Worm (Caenorhabditis elegans) whole organism, L4 larva: Measurements from ENCODE around the gene hot-1.
A peak's percentile ranks its signal among the peaks of the same experiment; 100 is the strongest.

Source experiments
- F26F4.8 ChIP-seq: fragments of 200-800 bp; sonication (Bioruptor generic); conservative IDR thresholded peaks from 2 replicates; pipeline ENCODE4 v1.3.6; 2022; ENCODE audit warnings: missing genetic modification characterization, missing compliant biosample characterization
- R02D3.7 ChIP-seq: fragments of 150-350 bp; sonication (generic microtip); optimal IDR thresholded peaks from 3 replicates; lab custom pipeline; 2014; ENCODE audit warnings: missing biosample characterization, missing genetic modification characterization
- T20F7.1 ChIP-seq: fragments of 200-800 bp; sonication (Bioruptor generic); optimal IDR thresholded peaks from 2 replicates; lab custom pipeline; 2018; ENCODE audit warnings: mild to moderate bottlenecking, missing genetic modification characterization, missing compliant biosample characterization
- T26A8.4 ChIP-seq: fragments of 200-800 bp; sonication (Bioruptor generic); IDR thresholded peaks from 2 replicates; pipeline ENCODE4 v1.3.6; 2022; ENCODE audit warnings: missing genetic modification characterization, missing compliant biosample characterization
- Y105C5A.15 ChIP-seq: fragments of 200-800 bp; sonication (Bioruptor generic); IDR thresholded peaks from 2 replicates; pipeline ENCODE4 v1.3.6; 2022; ENCODE audit warnings: missing genetic modification characterization, missing compliant biosample characterization
- Y5F2A.4 ChIP-seq: fragments of 200-800 bp; sonication (Bioruptor generic); optimal IDR thresholded peaks from 2 replicates; lab custom pipeline; 2018; ENCODE audit warnings: mild to moderate bottlenecking, missing genetic modification characterization, missing compliant biosample characterization
- Y75B8A.6 ChIP-seq: fragments of 200-800 bp; sonication (Bioruptor generic); IDR thresholded peaks from 2 replicates; pipeline ENCODE4 v1.3.6; 2022; ENCODE audit warnings: missing genetic modification reagents, missing genetic modification characterization, missing compliant biosample characterization
- ZK337.2 ChIP-seq: fragments of 200-800 bp; sonication (Bioruptor generic); IDR thresholded peaks from 2 replicates; pipeline ENCODE4 v1.3.6; 2022; ENCODE audit warnings: missing genetic modification reagents, missing genetic modification characterization, missing compliant biosample characterization
- ama-1 ChIP-seq: fragments of 150-350 bp; optimal IDR thresholded peaks from 2 replicates; lab custom pipeline; 2014; ENCODE audit warnings: inconsistent platforms, mixed read lengths
- attf-4 ChIP-seq: sonication (generic microtip); optimal IDR thresholded peaks from 3 replicates; lab custom pipeline; 2017; ENCODE audit warnings: missing biosample characterization, missing genetic modification characterization
- ceh-44 ChIP-seq: fragments of 200-800 bp; sonication (Bioruptor generic); IDR thresholded peaks from 2 replicates; pipeline ENCODE4 v1.3.6; 2022; ENCODE audit warnings: missing genetic modification reagents, missing genetic modification characterization, missing compliant biosample characterization
- daf-12 ChIP-seq: fragments of 150-350 bp; optimal IDR thresholded peaks from 2 replicates; lab custom pipeline; 2014; ENCODE audit warnings: missing biosample characterization, missing genetic modification reagents, missing genetic modification characterization
- daf-16 ChIP-seq, 3 experiments: sonication (generic microtip); optimal IDR thresholded peaks; 2 replicates each; lab custom pipeline; 2016 to 2017; ENCODE audit warnings: missing genetic modification characterization in 3 of 3, missing genetic modification reagents in 3 of 3, mild to moderate bottlenecking in 2 of 3, missing compliant biosample characterization in 2 of 3, missing biosample characterization in 1 of 3, moderate library complexity in 1 of 3
- daf-8 ChIP-seq: fragments of 200-800 bp; sonication (Bioruptor generic); IDR thresholded peaks from 2 replicates; pipeline ENCODE4 v1.3.6; 2022; ENCODE audit warnings: missing genetic modification characterization, missing compliant biosample characterization
- dmd-6 ChIP-seq: fragments of 200-800 bp; sonication (Bioruptor generic); IDR thresholded peaks from 2 replicates; pipeline ENCODE4 v1.3.6; 2022; ENCODE audit warnings: missing genetic modification reagents, missing genetic modification characterization, missing compliant biosample characterization
- dmd-9 ChIP-seq: fragments of 200-800 bp; sonication (Bioruptor generic); IDR thresholded peaks from 2 replicates; pipeline ENCODE4 v1.3.6; 2022; ENCODE audit warnings: missing genetic modification reagents, missing genetic modification characterization, missing compliant biosample characterization
- duxl-1 ChIP-seq: sonication (generic microtip); optimal IDR thresholded peaks from 2 replicates; lab custom pipeline; 2016; ENCODE audit warnings: mild to moderate bottlenecking, missing genetic modification characterization, moderate library complexity, missing compliant biosample characterization; ENCODE audit not compliant: poor library complexity
- dve-1 ChIP-seq: sonication (generic microtip); optimal IDR thresholded peaks from 2 replicates; lab custom pipeline; 2017; ENCODE audit warnings: antibody characterized with exemption, mild to moderate bottlenecking, missing genetic modification characterization, missing compliant biosample characterization; ENCODE audit not compliant: insufficient read depth
- fkh-10 ChIP-seq: fragments of 150-350 bp; optimal IDR thresholded peaks from 2 replicates; lab custom pipeline; 2014; ENCODE audit warnings: missing biosample characterization, missing genetic modification reagents, missing genetic modification characterization
- hif-1 ChIP-seq, 2 experiments: sonication (generic microtip); optimal IDR thresholded peaks; 2 replicates each; lab custom pipeline; 2016 to 2017; ENCODE audit warnings: missing compliant biosample characterization in 2 of 2, missing genetic modification characterization in 2 of 2, missing genetic modification reagents in 2 of 2, missing genotype in 2 of 2, mild to moderate bottlenecking in 1 of 2
- hlh-11 ChIP-seq: fragments of 200-800 bp; sonication (Bioruptor generic); optimal IDR thresholded peaks from 2 replicates; lab custom pipeline; 2018; ENCODE audit warnings: mild to moderate bottlenecking, missing genetic modification characterization, missing compliant biosample characterization
- hlh-30 ChIP-seq: sonication (generic microtip); optimal IDR thresholded peaks from 2 replicates; lab custom pipeline; 2017; ENCODE audit warnings: antibody characterized with exemption, mild to moderate bottlenecking, missing genetic modification characterization, missing compliant biosample characterization; ENCODE audit not compliant: insufficient read depth
- hmg-1.1 ChIP-seq: fragments of 200-800 bp; sonication (Bioruptor generic); IDR thresholded peaks from 2 replicates; pipeline ENCODE4 v1.3.6; 2022; ENCODE audit warnings: missing genetic modification reagents, missing genetic modification characterization, missing compliant biosample characterization
- jun-1 ChIP-seq: fragments of 150-350 bp; optimal IDR thresholded peaks from 2 replicates; lab custom pipeline; 2014; ENCODE audit warnings: missing biosample characterization, missing genetic modification reagents, missing genetic modification characterization
- lin-15B ChIP-seq: fragments of 150-350 bp; sonication (generic microtip); optimal IDR thresholded peaks from 3 replicates; lab custom pipeline; 2014; ENCODE audit warnings: missing biosample characterization, missing genetic modification characterization
- lin-38 ChIP-seq: fragments of 200-800 bp; sonication (Bioruptor generic); IDR thresholded peaks from 2 replicates; pipeline ENCODE4 v1.3.6; 2022; ENCODE audit warnings: missing genetic modification reagents, missing genetic modification characterization, missing compliant biosample characterization
- lin-39 ChIP-seq: fragments of 150-350 bp; optimal IDR thresholded peaks from 2 replicates; lab custom pipeline; 2014; ENCODE audit warnings: missing biosample characterization, missing genetic modification reagents, missing genetic modification characterization
- lir-3 ChIP-seq: sonication (generic microtip); optimal IDR thresholded peaks from 2 replicates; lab custom pipeline; 2016; ENCODE audit warnings: mild to moderate bottlenecking, missing genetic modification characterization, missing compliant biosample characterization
- madf-9 ChIP-seq: fragments of 200-800 bp; sonication (Bioruptor generic); conservative IDR thresholded peaks from 2 replicates; pipeline ENCODE4 v1.3.6; 2022; ENCODE audit warnings: missing genetic modification reagents, missing genetic modification characterization, missing compliant biosample characterization
- mdl-1 ChIP-seq, 2 experiments: fragments of 150-350 bp in 1 of 2; sonication (generic microtip) in 1 of 2; optimal IDR thresholded peaks; 2 replicates each; lab custom pipeline; 2014 to 2017; ENCODE audit warnings: missing biosample characterization in 2 of 2, missing genetic modification characterization in 2 of 2
- mdt-29 ChIP-seq: fragments of 200-800 bp; sonication (Bioruptor generic); IDR thresholded peaks from 2 replicates; pipeline ENCODE4 v1.3.6; 2022; ENCODE audit warnings: missing genetic modification reagents, missing genetic modification characterization, missing compliant biosample characterization
- mep-1 ChIP-seq: fragments of 150-350 bp; sonication (generic microtip); optimal IDR thresholded peaks from 3 replicates; lab custom pipeline; 2014; ENCODE audit warnings: missing biosample characterization, missing genetic modification characterization
- nhr-102 ChIP-seq: sonication (generic microtip); optimal IDR thresholded peaks from 2 replicates; lab custom pipeline; 2016; ENCODE audit warnings: mild to moderate bottlenecking, missing genetic modification characterization, moderate library complexity, missing compliant biosample characterization
- nhr-28 ChIP-seq: fragments of 150-350 bp; optimal IDR thresholded peaks from 2 replicates; lab custom pipeline; 2014; ENCODE audit warnings: missing biosample characterization, missing genetic modification characterization
- nhr-48 ChIP-seq: sonication (generic microtip); optimal IDR thresholded peaks from 2 replicates; lab custom pipeline; 2016; ENCODE audit warnings: mild to moderate bottlenecking, missing genetic modification characterization, missing compliant biosample characterization
- nhr-6 ChIP-seq: fragments of 150-350 bp; optimal IDR thresholded peaks from 2 replicates; lab custom pipeline; 2014; ENCODE audit warnings: missing biosample characterization, missing genetic modification characterization
- pha-4 ChIP-seq, 2 experiments: fragments of 150-350 bp in 1 of 2; fragments of 200-800 bp in 1 of 2; sonication (Bioruptor generic) in 1 of 2; IDR thresholded peaks in 1 of 2; optimal IDR thresholded peaks in 1 of 2; 2 replicates each; pipeline versions ENCODE4 v1.3.6 to Lab custom; 2014 to 2022; ENCODE audit warnings: missing genetic modification characterization in 2 of 2, missing genetic modification reagents in 2 of 2, missing biosample characterization in 1 of 2, missing compliant biosample characterization in 1 of 2
- php-3 ChIP-seq: fragments of 200-800 bp; sonication (Bioruptor generic); IDR thresholded peaks from 2 replicates; pipeline ENCODE4 v1.3.6; 2022; ENCODE audit warnings: missing genetic modification reagents, missing genetic modification characterization, missing compliant biosample characterization
- tra-1 ChIP-seq: fragments of 200-800 bp; sonication (Bioruptor generic); IDR thresholded peaks from 2 replicates; pipeline ENCODE4 v1.3.6; 2022; ENCODE audit warnings: missing genetic modification reagents, missing genetic modification characterization, missing compliant biosample characterization
- unc-62 ChIP-seq, 3 experiments: fragments of 150-350 bp in 1 of 3; sonication (generic microtip); optimal IDR thresholded peaks in 2 of 3; peaks in 1 of 3; 1 replicate in 1 of 3; 2 replicates in 2 of 3; lab custom pipeline; 2014 to 2017; ENCODE audit warnings: missing biosample characterization in 3 of 3, missing genetic modification characterization in 3 of 3, missing genetic modification reagents in 3 of 3, missing genotype in 1 of 3
- zip-2 ChIP-seq: fragments of 150-350 bp; optimal IDR thresholded peaks from 2 replicates; lab custom pipeline; 2014; ENCODE audit warnings: missing biosample characterization, missing genetic modification characterization
- ztf-11 ChIP-seq: fragments of 150-350 bp; optimal IDR thresholded peaks from 2 replicates; lab custom pipeline; 2014; ENCODE audit warnings: missing biosample characterization, missing genetic modification characterization

hot-1 gene

ce11 chrV:14649929-14650328, 29.0 kb downstream of the hot-1 start (continued):
- TF ChIP-seq madf-9 (GFP tag; lab: Robert Waterston, UW), result no peak
- TF ChIP-seq mdl-1 (tag; optimal IDR thresholded peaks at IDR 0.05; lab: Kevin White, UChicago), result no peak
- no peak for TF ChIP-seq tra-1 (GFP tag; lab: Robert Waterston, UW)
- no peak for TF ChIP-seq lin-39

DNA sequence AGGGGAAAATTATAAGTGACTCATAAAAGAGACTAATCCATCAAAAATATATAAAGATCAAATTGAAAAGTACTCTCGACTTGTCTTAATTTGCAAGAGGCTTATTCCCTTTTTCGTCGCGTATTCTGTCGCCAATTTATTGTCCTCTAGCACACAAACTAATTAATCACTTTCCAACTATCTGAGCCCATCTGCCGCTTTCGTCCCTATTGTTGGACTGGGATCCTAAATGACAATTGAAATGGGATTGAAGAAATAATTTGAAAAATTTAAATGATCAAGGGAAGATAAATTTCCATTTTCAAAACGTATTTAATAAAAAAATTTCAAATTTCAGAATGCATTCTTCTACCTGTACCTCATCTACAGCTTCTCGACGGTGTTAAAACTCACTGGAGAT, 29.7 kb downstream of the hot-1 start:
- TF ChIP-seq duxl-1 (tag; lab: Kevin White, UChicago) (no peak), lin-39 (no peak), F26F4.8 (GFP tag; lab: Robert Waterston, UW) (no peak), hmg-1.1 (GFP tag; lab: Robert Waterston, UW) (no peak), unc-62 (GFP tag; optimal IDR thresholded peaks at IDR 0.05 in 1 of 2; lab: Kevin White, UChicago) (no peak), unc-62 (tag; optimal IDR thresholded peaks at IDR 0.05; lab: Kevin White, UChicago) (no peak), daf-16 (GFP tag; optimal IDR thresholded peaks at IDR 0.05; lab: Kevin White, UChicago) (no peak), daf-16 (tag; optimal IDR thresholded peaks at IDR 0.05; lab: Kevin White, UChicago) (no peak), pha-4 (GFP tag; IDR thresholded peaks at IDR 0.05; lab: Robert Waterston, UW) (no peak), pha-4 (tag; optimal IDR thresholded peaks at IDR 0.05; lab: Kevin White, UChicago) (no peak), zip-2 (no peak), ceh-44 (no peak), daf-8 (GFP tag; lab: Robert Waterston, UW) (no peak), nhr-48 (no peak), php-3 (GFP tag; lab: Robert Waterston, UW) (no peak), T26A8.4 (GFP tag; lab: Robert Waterston, UW) (no peak), mdt-29 (GFP tag; lab: Robert Waterston, UW) (no peak), dve-1 (no peak), fkh-10 (GFP tag; lab: Kevin White, UChicago) (no peak), Y105C5A.15 (GFP tag; lab: Robert Waterston, UW) (no peak), tra-1 (GFP tag; lab: Robert Waterston, UW) (no peak), attf-4 (no peak)

DNA sequence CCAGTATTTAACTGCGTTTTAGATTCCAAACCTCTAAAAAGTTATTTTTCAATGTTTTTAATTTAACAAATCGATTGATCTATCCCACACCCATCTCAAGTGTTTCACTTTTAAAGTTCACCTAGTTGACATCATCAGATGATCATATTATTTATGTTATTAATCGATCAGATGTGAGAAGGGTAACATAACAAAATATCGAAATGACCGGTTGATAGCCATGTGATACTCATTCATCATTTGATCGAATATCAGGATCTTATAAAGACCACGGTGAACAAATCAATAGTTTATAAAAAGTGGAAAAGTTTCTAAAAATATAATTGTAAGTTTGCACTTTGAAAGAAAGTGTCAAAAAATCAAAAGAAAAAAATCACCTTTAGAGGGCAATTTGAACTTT, 34.8 kb downstream of the hot-1 start:
- TF ChIP-seq hlh-30 (tag; lab: Kevin White, UChicago) (peak; percentile 70), ztf-11 (tag; lab: Kevin White, UChicago) (no peak), nhr-28 (peak; percentile 20)

ce11 chrV:14656970-14657369, 36.0 kb downstream of the hot-1 start:
- TF ChIP-seq nhr-28, result peak; percentile 5
- no peak for TF ChIP-seq T20F7.1
- no peak for TF ChIP-seq fkh-10 (GFP tag; lab: Kevin White, UChicago)
- no peak for TF ChIP-seq lin-15B (tag; lab: Kevin White, UChicago)
- TF ChIP-seq mep-1 (tag; lab: Kevin White, UChicago), result no peak
- TF ChIP-seq Y75B8A.6 (GFP tag; lab: Robert Waterston, UW), result no peak
- no peak for TF ChIP-seq R02D3.7
- no peak for TF ChIP-seq ama-1 (lab: Kevin White, UChicago)
- no peak for TF ChIP-seq tra-1 (GFP tag; lab: Robert Waterston, UW)
- TF ChIP-seq nhr-102 (tag; lab: Kevin White, UChicago), result no peak
- no peak for TF ChIP-seq dmd-9
- TF ChIP-seq ZK337.2 (GFP tag; lab: Robert Waterston, UW), result no peak
- peak in 1 of 2 experiments; percentile 36 for TF ChIP-seq mdl-1 (tag; optimal IDR thresholded peaks at IDR 0.05; lab: Kevin White, UChicago)
- TF ChIP-seq jun-1 (tag; lab: Kevin White, UChicago), result no peak
- no peak for TF ChIP-seq dve-1
- peak; percentile 62 for TF ChIP-seq hlh-30 (tag; lab: Kevin White, UChicago)
- no peak for TF ChIP-seq hif-1 (tag; optimal IDR thresholded peaks at IDR 0.05; lab: Kevin White, UChicago)
- TF ChIP-seq hlh-11, result no peak
- no peak for TF ChIP-seq daf-8 (GFP tag; lab: Robert Waterston, UW)
- TF ChIP-seq lin-38 (GFP tag; lab: Robert Waterston, UW), result no peak
- no peak for TF ChIP-seq nhr-6 (tag; lab: Kevin White, UChicago)
- TF ChIP-seq dmd-6 (GFP tag; lab: Robert Waterston, UW), result no peak
- no peak for TF ChIP-seq daf-12 (tag; lab: Kevin White, UChicago)
- TF ChIP-seq Y5F2A.4 (GFP tag; lab: Kevin White, UChicago), result no peak
- TF ChIP-seq lir-3, result no peak
